Worm (Caenorhabditis elegans): ENCODE measurements around the gene Y48A6B.8.

ce11 chrIII:10983153-10983552 is 46.1 kb downstream of the Y48A6B.8 start, which contains the start of gene col-92:
- TF ChIP-seq dao-5 (tag; optimal IDR thresholded peaks at IDR 0.05) (no peak), him-1 (tag; optimal IDR thresholded peaks at IDR 0.05) (no peak), W03F9.2 (tag; optimal IDR thresholded peaks at IDR 0.05) (no peak)
